Fruit fly (Drosophila melanogaster): ENCODE results near the gene CG8004.

CG8004 gene

dm6 chr3L:19914833-19915232 lies 13.5 kb downstream of the CG8004 start, which contains the start of gene Rpn1 (continued):
- TF ChIP-seq mirr (GFP tag; optimal IDR thresholded peaks at IDR 0.05) = no peak
- TF ChIP-seq ssp (GFP tag; IDR thresholded peaks at IDR 0.05) = peak; percentile 49
- TF ChIP-seq p53 (GFP tag; optimal IDR thresholded peaks at IDR 0.05) = no peak
- TF ChIP-seq CG8478 (optimal IDR thresholded peaks at IDR 0.05) = no peak
- no peak for TF ChIP-seq tin (GFP tag; optimal IDR thresholded peaks at IDR 0.05)
- TF ChIP-seq Awh (GFP tag; IDR thresholded peaks at IDR 0.05) = no peak
- no peak for TF ChIP-seq sim (GFP tag; IDR thresholded peaks at IDR 0.05)
- TF ChIP-seq HLH3B (GFP tag; IDR thresholded peaks at IDR 0.05) = no peak
- TF ChIP-seq amos (GFP tag; IDR thresholded peaks at IDR 0.05; ENCODE audit: partially characterized antibody) = peak; percentile 57; the same call in 1 of the 2 replicates
- TF ChIP-seq sima (GFP tag; optimal IDR thresholded peaks at IDR 0.05) = no peak
- no peak for TF ChIP-seq CG1603 (tag; optimal IDR thresholded peaks at IDR 0.05)
- no peak for TF ChIP-seq CG10147 (GFP tag; optimal IDR thresholded peaks at IDR 0.05)
- TF ChIP-seq GATAe (GFP tag; conservative IDR thresholded peaks at IDR 0.05) = no peak
- peak; percentile 12 for TF ChIP-seq gro (GFP tag; optimal IDR thresholded peaks at IDR 0.05)
- TF ChIP-seq luna (GFP tag; optimal IDR thresholded peaks at IDR 0.05) = no peak
- TF ChIP-seq CG11504 (tag; optimal IDR thresholded peaks at IDR 0.05) = no peak
- TF ChIP-seq CG9727 (GFP tag; optimal IDR thresholded peaks at IDR 0.05) = no peak
- no peak for TF ChIP-seq psq (GFP tag; optimal IDR thresholded peaks at IDR 0.05)
- TF ChIP-seq lola (GFP tag; optimal IDR thresholded peaks at IDR 0.05) = no peak
- no peak for TF ChIP-seq zfh2 (GFP tag; optimal IDR thresholded peaks at IDR 0.05)
- TF ChIP-seq H15 (GFP tag; IDR thresholded peaks at IDR 0.05) = no peak
- no peak for TF ChIP-seq shn (GFP tag; optimal IDR thresholded peaks at IDR 0.05)
- peak; percentile 37 for TF ChIP-seq CG33213 (GFP tag; optimal IDR thresholded peaks at IDR 0.05)
- TF ChIP-seq salm (tag; optimal IDR thresholded peaks at IDR 0.05) = no peak
- no peak for TF ChIP-seq HLHmδ (GFP tag; optimal IDR thresholded peaks at IDR 0.05)
- peak; percentile 16 for TF ChIP-seq CG30403 (GFP tag; optimal IDR thresholded peaks at IDR 0.05)
- TF ChIP-seq Nf-YA (GFP tag; IDR thresholded peaks at IDR 0.05) = no peak
- TF ChIP-seq CG1024 (GFP tag; IDR thresholded peaks at IDR 0.05) = no peak
- no peak for TF ChIP-seq CG16863 (GFP tag; optimal IDR thresholded peaks at IDR 0.05)
- TF ChIP-seq abd-A (tag; optimal IDR thresholded peaks at IDR 0.05) = no peak
- TF ChIP-seq dm (GFP tag; optimal IDR thresholded peaks at IDR 0.05) = peak; percentile 52
- TF ChIP-seq Hsf (GFP tag; optimal IDR thresholded peaks at IDR 0.05) = peak; percentile 5
- no peak for TF ChIP-seq Oli (tag; optimal IDR thresholded peaks at IDR 0.05)
- no peak for TF ChIP-seq CG3838 (GFP tag; optimal IDR thresholded peaks at IDR 0.05)
- TF ChIP-seq gsb (GFP tag; IDR thresholded peaks at IDR 0.05) = no peak
- no peak for TF ChIP-seq CG10543 (GFP tag; optimal IDR thresholded peaks at IDR 0.05)
- TF ChIP-seq Doc3 (GFP tag; IDR thresholded peaks at IDR 0.05; ENCODE audit: partially characterized antibody) = no peak
- no peak for TF ChIP-seq C15 (GFP tag; IDR thresholded peaks at IDR 0.05)
- TF ChIP-seq stwl (tag; optimal IDR thresholded peaks at IDR 0.05) = peak; percentile 50
- peak; percentile 89 for TF ChIP-seq Sry-δ (GFP tag; optimal IDR thresholded peaks at IDR 0.05)
- no peak for TF ChIP-seq insv (GFP tag; optimal IDR thresholded peaks at IDR 0.05)
- no peak for TF ChIP-seq h (optimal IDR thresholded peaks at IDR 0.05)
- TF ChIP-seq Bteb2 (GFP tag; optimal IDR thresholded peaks at IDR 0.05) = no peak
- no peak for TF ChIP-seq Drgx (GFP tag; IDR thresholded peaks at IDR 0.05)
- TF ChIP-seq CG14860 (GFP tag; IDR thresholded peaks at IDR 0.05; ENCODE audit: partially characterized antibody) = no peak
- TF ChIP-seq D (optimal IDR thresholded peaks at IDR 0.05) = no peak
- no peak for TF ChIP-seq D (GFP tag; optimal IDR thresholded peaks at IDR 0.05)
- TF ChIP-seq CG1233 (GFP tag; optimal IDR thresholded peaks at IDR 0.05) = no peak
- TF ChIP-seq trh (GFP tag; optimal IDR thresholded peaks at IDR 0.05) = no peak
- TF ChIP-seq sug (tag; optimal IDR thresholded peaks at IDR 0.05) = no peak
- TF ChIP-seq CG7987 (GFP tag; optimal IDR thresholded peaks at IDR 0.05) = no peak
- TF ChIP-seq CG12769 (tag; optimal IDR thresholded peaks at IDR 0.05) = no peak
- TF ChIP-seq wek (GFP tag; optimal IDR thresholded peaks at IDR 0.05) = no peak
